Worm (Caenorhabditis elegans): ENCODE measurements around the gene sru-12.

- TF ChIP-seq T26A8.4 (GFP tag; IDR thresholded peaks at IDR 0.05) (no peak), unc-62 (GFP tag; optimal IDR thresholded peaks at IDR 0.05 in 1 of 2) (no peak), unc-62 (tag; optimal IDR thresholded peaks at IDR 0.05) (no peak), egl-43 (GFP tag; IDR thresholded peaks at IDR 0.05) (no peak), nhr-76 (tag; optimal IDR thresholded peaks at IDR 0.05) (no peak), nhr-10 (tag; optimal IDR thresholded peaks at IDR 0.05) (no peak), cey-2 (tag; optimal IDR thresholded peaks at IDR 0.05; ENCODE audit: borderline replicate concordance, insufficient read depth) (no peak), nhr-11 (tag; optimal IDR thresholded peaks at IDR 0.05) (no peak), dve-1 (tag; optimal IDR thresholded peaks at IDR 0.05; ENCODE audit: insufficient read depth) (no peak), zip-2 (tag; optimal IDR thresholded peaks at IDR 0.05) (no peak), jun-1 (tag; optimal IDR thresholded peaks at IDR 0.05) (no peak)
These were observed 33.7 kb upstream of the sru-12 start for ce11 chrIV:13549350-13549749.
